Fruit fly (Drosophila melanogaster): ENCODE measurements around the gene Fuca.
A peak's percentile ranks its signal among the peaks of the same experiment; 100 is the strongest.

Gene Fuca

DNA sequence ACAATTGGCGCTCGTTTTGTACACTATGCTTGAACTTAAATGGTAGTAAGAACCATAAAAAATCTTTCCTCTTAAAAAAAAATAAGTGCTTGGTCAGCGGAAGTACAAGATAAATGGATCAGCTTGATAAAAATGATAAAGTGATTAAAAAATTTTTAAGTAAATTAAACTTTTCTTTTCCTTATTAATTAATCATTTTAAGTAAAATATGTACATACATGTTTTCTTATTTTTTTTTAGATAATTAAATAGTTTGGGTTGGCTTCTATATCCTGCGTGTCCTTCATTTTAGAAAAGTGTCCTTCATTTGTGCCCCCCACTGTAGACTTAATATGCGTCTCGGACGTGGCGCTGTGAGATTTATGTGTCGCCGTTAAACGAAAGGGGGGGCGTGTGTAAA lies 34.1 kb upstream of the Fuca start (continued):
- TF ChIP-seq Chrac-16 (GFP tag; optimal IDR thresholded peaks at IDR 0.05) (no peak), Taf1 (GFP tag; IDR thresholded peaks at IDR 0.05) (no peak), Fer3 (tag; optimal IDR thresholded peaks at IDR 0.05) (peak; percentile 30), D19A (tag; optimal IDR thresholded peaks at IDR 0.05) (no peak), CG1792 (GFP tag; optimal IDR thresholded peaks at IDR 0.05) (no peak), Hr51 (GFP tag; optimal IDR thresholded peaks at IDR 0.05) (peak in 1 of 2 experiments; percentile 38), Gug (GFP tag; IDR thresholded peaks at IDR 0.05) (no peak), CG12104 (GFP tag; optimal IDR thresholded peaks at IDR 0.05) (no peak), CG8290 (GFP tag; optimal IDR thresholded peaks at IDR 0.05) (no peak), CG8290 (tag; optimal IDR thresholded peaks at IDR 0.05) (peak in 1 of 2 experiments; percentile 2), p53 (GFP tag; optimal IDR thresholded peaks at IDR 0.05) (no peak), CG11456 (GFP tag; IDR thresholded peaks at IDR 0.05) (no peak), lov (optimal IDR thresholded peaks at IDR 0.05) (no peak), lov (GFP tag; IDR thresholded peaks at IDR 0.05) (no peak), CG32772 (GFP tag; IDR thresholded peaks at IDR 0.05) (no peak), z (GFP tag; IDR thresholded peaks at IDR 0.05) (no peak), unpg (GFP tag; optimal IDR thresholded peaks at IDR 0.05) (peak; percentile 5), CG31388 (GFP tag; optimal IDR thresholded peaks at IDR 0.05) (no peak), Sox100B (GFP tag; optimal IDR thresholded peaks at IDR 0.05) (peak; percentile 15), Ets65A (GFP tag) (peak; percentile 12), GATAe (GFP tag; conservative IDR thresholded peaks at IDR 0.05) (no peak), Hr78 (GFP tag; optimal IDR thresholded peaks at IDR 0.05) (no peak), Tbp (GFP tag; optimal IDR thresholded peaks at IDR 0.05) (no peak), CG10959 (GFP tag; IDR thresholded peaks at IDR 0.05) (no peak), CG9609 (GFP tag; optimal IDR thresholded peaks at IDR 0.05) (no peak), unc-4 (GFP tag; IDR thresholded peaks at IDR 0.05; ENCODE audit: partially characterized antibody) (no peak), CHES-1-like (GFP tag; optimal IDR thresholded peaks at IDR 0.05) (no peak), row (GFP tag; IDR thresholded peaks at IDR 0.05) (peak; percentile 15; the same call in 1 of the 3 replicates), shn (GFP tag; optimal IDR thresholded peaks at IDR 0.05) (no peak), mam (GFP tag; optimal IDR thresholded peaks at IDR 0.05) (peak; percentile 36), lilli (GFP tag; optimal IDR thresholded peaks at IDR 0.05) (peak; percentile 24), Rx (GFP tag; IDR thresholded peaks at IDR 0.05) (no peak), Jarid2 (GFP tag; optimal IDR thresholded peaks at IDR 0.05) (no peak), CG7271 (tag; optimal IDR thresholded peaks at IDR 0.05) (no peak), C15 (GFP tag; IDR thresholded peaks at IDR 0.05) (no peak), en (GFP tag; optimal IDR thresholded peaks at IDR 0.05) (no peak), Dek (tag; optimal IDR thresholded peaks at IDR 0.05) (peak; percentile 51), pita (GFP tag; optimal IDR thresholded peaks at IDR 0.05) (no peak), CG16813 (GFP tag; IDR thresholded peaks at IDR 0.05; ENCODE audit: partially characterized antibody) (no peak), pan (optimal IDR thresholded peaks at IDR 0.05) (no peak), pan (GFP tag; optimal IDR thresholded peaks at IDR 0.05 in 1 of 2, IDR thresholded peaks at IDR 0.05 in 1 of 2) (peak in 1 of 2 experiments; percentile 20), CG13775 (GFP tag; optimal IDR thresholded peaks at IDR 0.05) (peak; percentile 46), CG10147 (GFP tag; optimal IDR thresholded peaks at IDR 0.05) (peak; percentile 27), CG17361 (GFP tag; IDR thresholded peaks at IDR 0.05) (peak; percentile 26; the same call in 1 of the 3 replicates), CG13287 (GFP tag; IDR thresholded peaks at IDR 0.05; ENCODE audit: partially characterized antibody) (no peak), Oli (tag; optimal IDR thresholded peaks at IDR 0.05) (peak; percentile 27), CG12155 (GFP tag; optimal IDR thresholded peaks at IDR 0.05) (peak; percentile 23), CG3281 (GFP tag; optimal IDR thresholded peaks at IDR 0.05) (peak; percentile 70), CG1832 (GFP tag; optimal IDR thresholded peaks at IDR 0.05) (no peak), CG1602 (GFP tag; optimal IDR thresholded peaks at IDR 0.05) (no peak), inv (GFP tag; IDR thresholded peaks at IDR 0.05; ENCODE audit: partially characterized antibody) (no peak), CG17802 (tag; optimal IDR thresholded peaks at IDR 0.05) (no peak)
